Worm (Caenorhabditis elegans): ENCODE measurements around the gene Y46G5A.7.

DNA sequence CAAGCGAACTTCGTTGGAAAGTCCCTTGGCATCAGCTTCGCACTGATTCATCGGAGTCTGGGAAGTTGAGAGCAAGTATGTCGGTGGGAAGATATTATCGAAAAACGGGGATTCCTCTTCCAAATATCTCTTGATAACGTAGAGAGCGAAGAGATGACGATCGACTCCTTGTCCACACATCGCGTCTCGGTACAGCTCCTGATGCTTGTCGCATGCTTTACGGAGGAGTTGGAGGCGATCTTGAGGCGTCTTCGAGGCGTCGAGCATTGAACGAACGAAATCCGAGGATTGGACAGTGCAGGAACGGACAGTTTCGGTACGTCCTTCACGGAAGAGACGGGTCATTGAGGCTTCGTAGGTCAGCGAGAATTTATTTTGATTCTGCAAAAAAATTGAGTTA is 33.4 kb upstream of the Y46G5A.7 start:
- no peak for TF ChIP-seq elt-3 (tag; optimal IDR thresholded peaks at IDR 0.05)
- no peak for TF ChIP-seq unc-30 (tag; optimal IDR thresholded peaks at IDR 0.05)
- no peak for TF ChIP-seq unc-62 (GFP tag; optimal IDR thresholded peaks at IDR 0.05)
- no peak for TF ChIP-seq nhr-71 (tag; optimal IDR thresholded peaks at IDR 0.05)
